Fruit fly (Drosophila melanogaster) whole organism, embryonic: ENCODE results near the gene CG11470.
A peak's percentile ranks its signal among the peaks of the same experiment; 100 is the strongest.

Source experiments
- Asciz ChIP-seq: fragments of 200-800 bp; sonication (Bioruptor generic); optimal IDR thresholded peaks from 2 replicates; lab custom pipeline; 2017; ENCODE audit warnings: missing biosample characterization, mild to moderate bottlenecking, missing genetic modification characterization, missing genetic modification reagents
- Atf-2 ChIP-seq: fragments of 200-800 bp; sonication (Bioruptor generic); optimal IDR thresholded peaks from 2 replicates; lab custom pipeline; 2016; ENCODE audit warnings: missing biosample characterization, missing genetic modification characterization
- B-H1 ChIP-seq: fragments of 200-800 bp; sonication (Bioruptor generic); IDR thresholded peaks from 3 replicates; pipeline ENCODE4 v1.3.6; 2022; ENCODE audit warnings: missing biosample characterization, missing genetic modification characterization
- Bdp1 ChIP-seq: fragments of 200-800 bp; sonication (Bioruptor generic); optimal IDR thresholded peaks from 3 replicates; lab custom pipeline; 2016; ENCODE audit warnings: missing biosample characterization, missing genetic modification characterization
- CG10267 ChIP-seq: fragments of 200-800 bp; sonication (Bioruptor generic); optimal IDR thresholded peaks from 2 replicates; lab custom pipeline; 2018; ENCODE audit warnings: missing biosample characterization, mild to moderate bottlenecking, missing genetic modification characterization, moderate library complexity
- CG12744 ChIP-seq: fragments of 200-800 bp; sonication (Bioruptor generic); optimal IDR thresholded peaks from 2 replicates; lab custom pipeline; 2016; ENCODE audit warnings: missing biosample characterization, missing genetic modification characterization
- CG13287 ChIP-seq: fragments of 200-800 bp; sonication (Bioruptor generic); IDR thresholded peaks from 2 replicates; pipeline ENCODE4 v1.3.6; 2022; ENCODE audit warnings: missing biosample characterization, missing genetic modification characterization; ENCODE audit not compliant: partially characterized antibody
- CG13624 ChIP-seq: fragments of 200-800 bp; sonication (Bioruptor generic); optimal IDR thresholded peaks from 2 replicates; lab custom pipeline; 2016; ENCODE audit warnings: missing biosample characterization, missing genetic modification characterization
- CG15073 ChIP-seq: fragments of 200-800 bp; sonication (Bioruptor generic); optimal IDR thresholded peaks from 2 replicates; lab custom pipeline; 2016; ENCODE audit warnings: missing biosample characterization, missing genetic modification characterization
- CG15601 ChIP-seq: fragments of 200-800 bp; sonication (Bioruptor generic); optimal IDR thresholded peaks from 3 replicates; lab custom pipeline; 2019; ENCODE audit warnings: missing biosample characterization, mild to moderate bottlenecking, missing genetic modification characterization, moderate library complexity
- CG16815 ChIP-seq: fragments of 200-800 bp; sonication (Bioruptor generic); optimal IDR thresholded peaks from 3 replicates; lab custom pipeline; 2017; ENCODE audit warnings: missing biosample characterization, mild to moderate bottlenecking, missing genetic modification characterization
- CG2202 ChIP-seq: fragments of 200-800 bp; sonication (Bioruptor generic); optimal IDR thresholded peaks from 2 replicates; lab custom pipeline; 2018; ENCODE audit warnings: missing biosample characterization, mild to moderate bottlenecking, missing genetic modification characterization
- CG2712 ChIP-seq: fragments of 200-800 bp; optimal IDR thresholded peaks from 3 replicates; lab custom pipeline; 2019; ENCODE audit warnings: missing biosample characterization, mild to moderate bottlenecking, missing genetic modification characterization, moderate library complexity
- CG30431 ChIP-seq: fragments of 200-800 bp; sonication (Bioruptor generic); optimal IDR thresholded peaks from 2 replicates; lab custom pipeline; 2017; ENCODE audit warnings: missing biosample characterization, missing genetic modification characterization
- CG33213 ChIP-seq: fragments of 200-800 bp; sonication (Bioruptor generic); optimal IDR thresholded peaks from 3 replicates; lab custom pipeline; 2016; ENCODE audit warnings: missing biosample characterization, missing genetic modification characterization
- CG34224 ChIP-seq: fragments of 200-800 bp; sonication (Bioruptor generic); IDR thresholded peaks from 3 replicates; pipeline ENCODE4 v1.3.6; 2022; ENCODE audit warnings: missing biosample characterization, missing genetic modification characterization; ENCODE audit not compliant: partially characterized antibody
- CG3995 ChIP-seq: fragments of 200-800 bp; sonication (Bioruptor generic); optimal IDR thresholded peaks from 3 replicates; lab custom pipeline; 2016; ENCODE audit warnings: missing biosample characterization, missing genetic modification characterization
- CG5245 ChIP-seq: fragments of 200-800 bp; sonication (Bioruptor generic); optimal IDR thresholded peaks from 3 replicates; lab custom pipeline; 2016; ENCODE audit warnings: missing biosample characterization, missing genetic modification characterization
- CG9797 ChIP-seq: fragments of 200-800 bp; sonication (Bioruptor generic); optimal IDR thresholded peaks from 3 replicates; lab custom pipeline; 2018; ENCODE audit warnings: missing biosample characterization, mild to moderate bottlenecking, missing genetic modification characterization
- CG9817 ChIP-seq: fragments of 200-800 bp; sonication (Bioruptor generic); optimal IDR thresholded peaks from 2 replicates; lab custom pipeline; 2018; ENCODE audit warnings: missing biosample characterization, mild to moderate bottlenecking, missing genetic modification characterization, moderate library complexity
- D ChIP-seq, 2 experiments: fragments of 200-800 bp in 1 of 2; fragments of >200 bp in 1 of 2; sonication (Bioruptor generic) in 1 of 2; optimal IDR thresholded peaks; 2 replicates in 1 of 2; 3 replicates in 1 of 2; lab custom pipeline; 2017; ENCODE audit warnings: mild to moderate bottlenecking in 1 of 2, missing biosample characterization in 1 of 2, missing genetic modification characterization in 1 of 2, missing genetic modification reagents in 1 of 2
- D19B ChIP-seq: fragments of 200-800 bp; sonication (Bioruptor generic); optimal IDR thresholded peaks from 2 replicates; lab custom pipeline; 2017; ENCODE audit warnings: missing biosample characterization, mild to moderate bottlenecking, missing genetic modification characterization
- Dref ChIP-seq: fragments of 200-800 bp; sonication (Bioruptor generic); IDR thresholded peaks from 2 replicates; pipeline ENCODE4 v1.3.6; 2022; ENCODE audit warnings: missing biosample characterization, missing genetic modification characterization
- Med ChIP-seq: fragments of 200-800 bp; sonication (Bioruptor generic); peaks from one replicate; lab custom pipeline; 2016; ENCODE audit warnings: missing biosample characterization, missing genetic modification characterization, mild to moderate bottlenecking, inconsistent platforms, moderate library complexity
- Mrtf ChIP-seq: fragments of 200-800 bp; sonication (Bioruptor generic); IDR thresholded peaks from 3 replicates; pipeline ENCODE4 v1.3.6; 2022; ENCODE audit warnings: missing biosample characterization, missing genetic modification characterization
- Opbp ChIP-seq: fragments of 200-800 bp; sonication (Bioruptor generic); IDR thresholded peaks from 3 replicates; pipeline ENCODE4 v1.3.6; 2022; ENCODE audit warnings: missing biosample characterization, missing genetic modification characterization; ENCODE audit not compliant: partially characterized antibody
- Scr ChIP-seq: fragments of 200-800 bp; sonication (Bioruptor generic); IDR thresholded peaks from 2 replicates; pipeline ENCODE4 v1.3.6; 2022; ENCODE audit warnings: missing biosample characterization, missing genetic modification characterization; ENCODE audit not compliant: partially characterized antibody
- Sry-δ ChIP-seq: fragments of 200-800 bp; sonication (Bioruptor generic); optimal IDR thresholded peaks from 2 replicates; lab custom pipeline; 2016; ENCODE audit warnings: missing biosample characterization, missing genetic modification characterization
- Xrp1 ChIP-seq: fragments of 200-800 bp; sonication (Bioruptor generic); IDR thresholded peaks from 2 replicates; pipeline ENCODE4 v1.3.6; 2022; ENCODE audit warnings: missing biosample characterization, missing genetic modification characterization
- ato ChIP-seq: fragments of 200-800 bp; sonication (Bioruptor generic); IDR thresholded peaks from 2 replicates; pipeline ENCODE4 v1.3.6; 2022; ENCODE audit warnings: missing biosample characterization, missing genetic modification characterization; ENCODE audit not compliant: partially characterized antibody
- bigmax ChIP-seq: fragments of 200-800 bp; sonication (Bioruptor generic); optimal IDR thresholded peaks from 2 replicates; lab custom pipeline; 2018; ENCODE audit warnings: missing biosample characterization, mild to moderate bottlenecking, missing genetic modification characterization
- crc ChIP-seq: fragments of 200-800 bp; sonication (Bioruptor generic); optimal IDR thresholded peaks from 2 replicates; lab custom pipeline; 2016; ENCODE audit warnings: missing biosample characterization, missing genetic modification characterization
- dmrt11E ChIP-seq: fragments of 200-800 bp; sonication (Bioruptor generic); optimal IDR thresholded peaks from 3 replicates; lab custom pipeline; 2018; ENCODE audit warnings: missing biosample characterization, mild to moderate bottlenecking, missing genetic modification characterization, moderate library complexity
- dmrt99B ChIP-seq: fragments of 200-800 bp; sonication (Bioruptor generic); optimal IDR thresholded peaks from 2 replicates; lab custom pipeline; 2018; ENCODE audit warnings: missing biosample characterization, mild to moderate bottlenecking, missing genetic modification characterization, moderate library complexity
- ems ChIP-seq: fragments of 200-800 bp; sonication (Bioruptor generic); optimal IDR thresholded peaks from 3 replicates; lab custom pipeline; 2016; ENCODE audit warnings: missing biosample characterization, missing genetic modification characterization
- fd3F ChIP-seq: fragments of 200-800 bp; sonication (Bioruptor generic); optimal IDR thresholded peaks from 2 replicates; lab custom pipeline; 2018; ENCODE audit warnings: missing biosample characterization, mild to moderate bottlenecking, missing genetic modification characterization, moderate library complexity
- gro ChIP-seq: fragments of 200-800 bp; sonication (Bioruptor generic); optimal IDR thresholded peaks from 2 replicates; lab custom pipeline; 2016; ENCODE audit warnings: missing biosample characterization, missing genetic modification characterization
- gsb-n ChIP-seq: fragments of 200-800 bp; sonication (Bioruptor generic); optimal IDR thresholded peaks from 3 replicates; lab custom pipeline; 2018; ENCODE audit warnings: missing biosample characterization, mild to moderate bottlenecking, missing genetic modification characterization
- jing ChIP-seq: fragments of 200-800 bp; sonication (Bioruptor generic); optimal IDR thresholded peaks from 2 replicates; lab custom pipeline; 2018; ENCODE audit warnings: missing biosample characterization, mild to moderate bottlenecking, missing genetic modification characterization
- jumu ChIP-seq: fragments of 200-800 bp; sonication (Bioruptor generic); optimal IDR thresholded peaks from 3 replicates; lab custom pipeline; 2016; ENCODE audit warnings: missing biosample characterization, missing genetic modification characterization
- lov ChIP-seq, 2 experiments: fragments of 200-800 bp in 1 of 2; fragments of >200 bp in 1 of 2; sonication (Bioruptor generic) in 1 of 2; IDR thresholded peaks in 1 of 2; optimal IDR thresholded peaks in 1 of 2; 2 replicates in 1 of 2; 3 replicates in 1 of 2; pipeline versions ENCODE4 v1.3.6 to Lab custom; 2017 to 2022; ENCODE audit warnings: missing biosample characterization in 1 of 2, missing genetic modification characterization in 1 of 2
- mam ChIP-seq: fragments of 200-800 bp; sonication (Bioruptor generic); optimal IDR thresholded peaks from 3 replicates; lab custom pipeline; 2016; ENCODE audit warnings: missing biosample characterization, missing genetic modification characterization
- nom ChIP-seq: fragments of 200-800 bp; sonication (Bioruptor generic); optimal IDR thresholded peaks from 2 replicates; lab custom pipeline; 2017; ENCODE audit warnings: missing biosample characterization, missing genetic modification characterization, mild to moderate bottlenecking, moderate library complexity, missing genetic modification reagents
- pum ChIP-seq: fragments of 200-800 bp; sonication (Bioruptor generic); optimal IDR thresholded peaks from 2 replicates; lab custom pipeline; 2016; ENCODE audit warnings: missing biosample characterization, missing genetic modification characterization
- row ChIP-seq: fragments of 200-800 bp; sonication (Bioruptor generic); IDR thresholded peaks from 3 replicates; pipeline ENCODE4 v1.3.6; 2022; ENCODE audit warnings: missing biosample characterization, missing genetic modification characterization
- seq ChIP-seq: fragments of 200-800 bp; sonication (Bioruptor generic); IDR thresholded peaks from 2 replicates; pipeline ENCODE4 v1.3.6; 2022; ENCODE audit warnings: missing biosample characterization, missing genetic modification characterization
- tgo ChIP-seq: fragments of 200-800 bp; sonication (Bioruptor generic); IDR thresholded peaks from 3 replicates; pipeline ENCODE4 v1.3.6; 2022; ENCODE audit warnings: missing biosample characterization, missing genetic modification characterization

Gene CG11470

dm6 chr3R:29600762-29601161, 11.2 kb upstream of the CG11470 start, which contains the start of gene CG7568:
TSS of gene CG7568 (minus strand) at chr3R:29600862.
- TF ChIP-seq CG12744 (GFP tag; lab: Kevin White, UChicago) (no peak), row (no peak), ato (GFP tag; lab: Robert Waterston, UW) (no peak), CG9797 (GFP tag; lab: Kevin White, UChicago) (no peak), CG15601 (tag; lab: Kevin White, UChicago) (no peak), nom (no peak), CG3995 (GFP tag; lab: Kevin White, UChicago) (no peak)
- TF ChIP-seq, all 482 proteins: peak for 0

dm6 chr3R:29592139-29592814, 2.7 kb upstream of the CG11470 start:
- no peak for TF ChIP-seq Bdp1 (GFP tag; lab: Kevin White, UChicago)
- TF ChIP-seq CG15073 (GFP tag; lab: Kevin White, UChicago) = no peak
- TF ChIP-seq ems = no peak
- no peak for TF ChIP-seq B-H1 (GFP tag; lab: Robert Waterston, UW)
- TF ChIP-seq jing = no peak
- TF ChIP-seq gsb-n (tag; lab: Kevin White, UChicago) = no peak
- no peak for TF ChIP-seq tgo (GFP tag; lab: Robert Waterston, UW)
- no peak for TF ChIP-seq nom
- no peak for TF ChIP-seq CG16815 (GFP tag; lab: Kevin White, UChicago)
- TF ChIP-seq mam (GFP tag; lab: Kevin White, UChicago) = no peak
- TF ChIP-seq dmrt11E = no peak
- TF ChIP-seq Sry-δ (GFP tag; lab: Kevin White, UChicago) = no peak
- TF ChIP-seq crc (GFP tag; lab: Kevin White, UChicago) = no peak
- TF ChIP-seq seq = no peak
- no peak for TF ChIP-seq CG13624
- TF ChIP-seq CG10267 (tag; lab: Kevin White, UChicago) = no peak
- TF ChIP-seq CG2712 (tag; lab: Kevin White, UChicago) = no peak
- TF ChIP-seq jumu = no peak
- TF ChIP-seq Dref (GFP tag; lab: Robert Waterston, UW) = no peak
- no peak for TF ChIP-seq D (optimal IDR thresholded peaks at IDR 0.05; lab: Kevin White, UChicago)
- no peak for TF ChIP-seq D (GFP tag; optimal IDR thresholded peaks at IDR 0.05; lab: Kevin White, UChicago)
- TF ChIP-seq Opbp (GFP tag; lab: Robert Waterston, UW) = 0 out of 3 replicates have a peak, but pooled peaks have one; percentile 4
- TF ChIP-seq D19B (GFP tag; lab: Kevin White, UChicago) = peak; percentile 7
- no peak for TF ChIP-seq gro (GFP tag; lab: Kevin White, UChicago)
- TF ChIP-seq CG9817 (tag; lab: Kevin White, UChicago) = no peak
- TF ChIP-seq Asciz (GFP tag; lab: Kevin White, UChicago) = no peak
- TF ChIP-seq fd3F (GFP tag; lab: Kevin White, UChicago) = no peak
- no peak for TF ChIP-seq dmrt99B (tag; lab: Kevin White, UChicago)
- TF ChIP-seq Scr (GFP tag; lab: Robert Waterston, UW) = no peak
- no peak for TF ChIP-seq CG33213 (GFP tag; lab: Kevin White, UChicago)
- TF ChIP-seq CG13287 (GFP tag; lab: Robert Waterston, UW) = no peak
- TF ChIP-seq Med (GFP tag; lab: Kevin White, UChicago) = peak; percentile 81
- TF ChIP-seq Xrp1 = 0 out of 2 replicates have a peak, but pooled peaks have one; percentile 7
- TF ChIP-seq CG5245 (GFP tag; lab: Kevin White, UChicago) = no peak
- TF ChIP-seq lov (optimal IDR thresholded peaks at IDR 0.05; lab: Kevin White, UChicago) = no peak
- TF ChIP-seq lov (GFP tag; IDR thresholded peaks at IDR 0.05; lab: Robert Waterston, UW) = no peak
- no peak for TF ChIP-seq CG30431 (GFP tag; lab: Kevin White, UChicago)
- no peak for TF ChIP-seq Atf-2 (GFP tag; lab: Kevin White, UChicago)
- no peak for TF ChIP-seq Mrtf (GFP tag; lab: Robert Waterston, UW)
- TF ChIP-seq bigmax = no peak
- TF ChIP-seq CG2202 (tag; lab: Kevin White, UChicago) = no peak
- no peak for TF ChIP-seq CG34224
- no peak for TF ChIP-seq pum (GFP tag; lab: Kevin White, UChicago)
